Worm (Caenorhabditis elegans): Measurements from ENCODE around the gene pho-8.

DNA sequence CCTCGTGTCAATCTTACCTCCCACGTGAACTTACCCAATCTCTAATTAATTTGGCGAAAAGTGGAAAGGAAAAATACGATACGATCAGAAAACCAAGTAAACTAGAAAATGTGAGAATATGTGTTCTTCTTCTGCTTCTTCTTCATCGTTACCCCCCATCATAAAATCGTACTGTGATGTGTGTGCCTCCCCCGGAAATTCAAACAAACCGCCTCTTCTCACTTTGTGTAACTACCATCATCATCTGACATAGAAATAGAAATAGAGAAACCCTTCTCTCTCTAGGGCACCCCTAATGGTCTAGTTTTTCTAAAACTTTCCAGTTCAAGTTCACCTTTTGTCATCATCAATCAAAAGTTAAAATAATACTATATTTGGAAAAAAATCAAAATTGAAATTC, 24.3 kb downstream of the pho-8 start:
- TF ChIP-seq cog-1 (tag; optimal IDR thresholded peaks at IDR 0.05) (no peak), med-1 (GFP tag; optimal IDR thresholded peaks at IDR 0.05; ENCODE audit: insufficient read depth) (no peak)

Measured in whole organism, midembryonic.